Fruit fly (Drosophila melanogaster) whole organism, larva: Measurements from ENCODE around the gene PsGEF.

Experiments used
- noc ChIP-seq: fragments of 200-800 bp; sonication (Bioruptor generic); optimal IDR thresholded peaks from 3 replicates; lab custom pipeline; 2019; ENCODE audit warnings: missing biosample characterization, mild to moderate bottlenecking, missing genetic modification characterization, moderate library complexity

Gene PsGEF

DNA sequence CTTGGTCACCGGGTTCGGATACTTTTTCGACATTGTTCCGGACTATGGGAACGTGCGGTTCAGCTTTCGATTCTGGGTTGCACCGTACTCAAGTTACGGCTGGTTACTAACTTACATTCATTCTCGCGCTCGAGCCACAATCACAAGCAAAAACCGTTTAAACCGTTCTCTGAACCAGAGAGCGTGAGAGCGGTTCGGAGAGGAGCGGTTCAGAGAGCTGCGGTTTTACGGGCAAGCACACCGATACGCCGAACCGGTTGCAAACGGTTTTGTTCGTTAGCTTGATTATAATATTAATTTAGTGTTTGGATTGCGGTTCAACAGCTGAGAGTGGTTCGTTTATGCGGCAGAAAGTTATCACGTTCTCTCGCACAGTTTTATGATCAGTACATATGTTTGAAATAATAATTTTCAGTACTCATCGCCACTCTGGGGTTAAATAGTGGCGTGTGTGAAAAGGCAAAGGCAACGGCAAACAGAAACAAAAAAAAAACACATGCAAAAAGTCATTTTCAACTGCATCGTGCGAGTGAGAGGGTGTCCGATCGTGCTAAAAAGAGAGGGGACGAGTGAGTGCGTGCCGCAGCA lies 61.7 kb downstream of the PsGEF start, which contains the start of gene CG14050:
TSS of gene CG14050 (minus strand) at position 560 of the 588 bp plus-strand sequence.
- TF ChIP-seq noc = no peak

DNA sequence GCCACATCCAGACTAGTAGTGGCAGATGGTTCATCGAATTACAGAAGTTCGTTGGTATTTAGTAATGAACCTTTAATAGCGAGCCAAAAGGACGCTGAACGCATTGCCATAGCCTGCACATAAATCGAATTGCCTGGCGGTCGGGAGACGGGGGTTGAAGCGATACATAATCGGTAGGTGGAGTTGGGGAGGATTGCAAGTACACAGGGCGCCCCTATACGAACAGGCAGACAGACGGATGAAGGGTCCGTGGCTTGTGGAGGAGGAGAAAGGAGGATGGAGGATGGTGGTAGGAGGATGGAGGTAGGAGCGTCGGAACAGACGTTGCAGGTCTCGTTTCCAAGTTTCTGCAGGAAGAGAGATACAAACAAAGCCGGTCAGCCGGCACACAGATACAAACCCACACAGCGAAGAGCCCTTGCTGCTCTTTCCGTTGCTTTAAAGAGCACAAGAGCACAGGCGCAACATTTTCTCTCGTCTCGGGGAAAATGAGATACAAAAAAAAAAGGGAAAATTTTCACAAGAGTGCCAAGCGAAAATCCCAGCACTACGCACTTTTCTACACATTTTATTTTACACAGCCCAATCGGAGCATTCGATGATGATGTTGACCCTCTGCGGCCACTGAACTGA lies 63.7 kb downstream of the PsGEF start:
- TF ChIP-seq noc = no peak

DNA sequence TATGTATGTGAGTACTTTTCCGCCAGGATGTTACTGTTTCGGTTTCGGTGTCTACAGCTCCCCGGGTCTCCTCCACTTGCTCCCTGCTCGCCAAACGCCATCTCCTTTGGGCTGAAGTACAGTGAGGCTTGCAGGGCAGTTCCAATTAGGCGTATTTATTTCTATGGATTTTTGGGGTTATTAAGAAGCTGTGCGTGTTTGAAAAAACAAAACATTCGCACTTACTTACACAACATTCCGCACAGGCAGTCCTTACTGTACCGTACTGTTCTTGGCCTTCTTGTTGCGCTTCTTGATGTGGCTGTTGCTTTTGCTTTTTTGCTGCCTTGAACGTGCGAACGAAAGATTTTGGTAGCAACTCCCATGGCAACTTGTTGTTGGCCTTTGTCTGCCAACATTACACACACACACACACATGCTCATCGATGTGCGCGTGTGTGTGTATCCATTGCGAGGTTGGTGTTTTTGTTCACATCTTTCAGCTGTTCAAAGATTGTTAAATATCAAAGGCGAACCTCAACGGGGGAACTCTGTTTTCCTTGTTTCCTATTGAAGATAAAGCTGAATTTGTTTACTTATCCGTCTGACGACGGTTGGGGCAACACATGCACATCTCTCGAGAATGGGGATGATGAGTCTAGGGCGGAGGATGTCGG lies 65.4 kb downstream of the PsGEF start:
- no peak for TF ChIP-seq noc

DNA sequence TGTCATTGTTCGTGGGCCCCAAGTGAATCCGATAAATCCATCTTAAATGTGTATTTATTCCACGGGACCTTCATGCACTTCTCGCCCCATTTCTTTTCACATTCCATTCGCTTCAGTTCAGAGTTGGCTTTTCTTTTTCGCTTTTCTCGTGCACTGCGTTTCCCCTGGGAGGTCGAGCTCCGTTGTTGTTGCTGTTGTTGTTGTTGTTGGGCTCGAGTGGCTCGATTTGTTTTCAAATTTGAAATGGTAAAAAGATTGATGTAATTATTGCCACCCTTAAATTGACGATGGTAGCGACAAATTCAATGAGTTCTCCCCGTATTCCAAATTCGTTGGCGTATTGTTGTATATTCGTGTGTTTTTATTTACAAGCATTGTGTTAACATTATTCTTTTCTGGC lies 66.6 kb downstream of the PsGEF start:
- TF ChIP-seq noc = no peak

DNA sequence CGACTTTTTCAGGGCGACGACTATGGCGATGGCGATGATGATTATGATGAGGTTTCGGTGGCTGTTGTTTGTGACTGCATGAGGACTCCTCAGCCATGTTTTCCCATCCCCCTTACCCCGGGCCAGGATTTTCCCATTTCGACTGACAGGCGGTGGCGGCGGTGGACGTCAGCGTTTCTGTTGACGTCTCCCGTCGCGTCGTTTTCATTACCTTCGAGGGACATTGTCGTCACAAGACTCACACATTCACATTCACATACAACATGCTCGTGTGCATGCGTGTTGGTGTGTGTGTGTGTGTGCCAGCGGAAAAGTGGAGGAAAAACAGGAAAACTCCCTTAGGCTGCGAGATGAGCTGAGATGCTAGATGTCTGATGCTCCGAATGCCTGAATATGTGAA lies 67.7 kb downstream of the PsGEF start:
- TF ChIP-seq noc = no peak

DNA sequence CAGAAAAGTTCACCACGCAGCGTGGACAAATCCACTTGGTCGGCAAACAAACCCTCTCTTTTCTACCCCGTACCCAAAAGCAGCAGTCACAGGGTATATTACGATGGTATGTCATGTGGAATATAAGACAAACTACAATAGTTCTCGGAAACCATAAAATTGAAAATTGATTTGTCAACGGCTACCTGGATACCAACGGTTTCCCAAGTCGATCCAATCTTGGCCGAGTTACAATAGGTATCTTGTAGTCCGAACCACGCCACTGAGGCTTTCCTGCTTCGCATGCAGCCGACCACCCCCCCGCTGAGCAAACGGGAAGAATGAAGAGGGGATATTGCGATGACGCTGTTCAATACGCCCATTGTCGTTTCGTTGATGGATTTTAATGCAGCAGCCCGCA lies 69.1 kb downstream of the PsGEF start:
- no peak for TF ChIP-seq noc

DNA sequence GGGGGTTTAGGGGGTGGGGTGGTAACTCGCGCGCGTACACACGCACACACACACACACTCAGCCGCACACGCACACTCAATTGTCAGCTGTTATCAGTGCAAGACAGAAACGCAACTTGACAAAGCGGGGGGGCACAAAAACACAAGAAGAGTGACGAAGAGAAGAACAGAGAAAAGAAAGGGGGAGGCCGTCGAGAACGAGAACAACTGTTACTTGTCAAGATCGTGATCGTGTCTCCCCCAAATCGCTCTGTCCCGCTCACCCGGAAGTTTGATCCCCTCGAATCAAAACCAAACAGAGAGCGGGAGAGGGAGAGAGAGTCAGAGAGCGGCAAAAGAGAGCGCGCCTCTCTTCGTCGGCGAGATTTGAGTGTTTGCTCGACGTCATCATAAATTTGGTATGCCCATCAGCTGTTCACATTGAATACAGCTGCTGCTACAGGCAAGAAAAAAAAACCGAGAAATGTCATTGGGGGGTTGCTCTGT lies 70.1 kb downstream of the PsGEF start:
- TF ChIP-seq noc = peak; percentile 26
